Worm (Caenorhabditis elegans): ENCODE data around the gene T07F10.3.

Gene T07F10.3

ce11 chrV:12819792-12820453, 49.9 kb downstream of the T07F10.3 start, which contains the start of the genes ZC443.4 and ugt-18:
ZC443.4 (minus strand) TSS chrV:12819886.
ugt-18 (plus strand) TSS chrV:12820260.
- TF ChIP-seq elt-3 (tag; optimal IDR thresholded peaks at IDR 0.05): no peak
- no peak for TF ChIP-seq nhr-28 (tag; optimal IDR thresholded peaks at IDR 0.05)
- no peak for TF ChIP-seq hmg-11 (tag; optimal IDR thresholded peaks at IDR 0.05)
- TF ChIP-seq nhr-25 (tag; optimal IDR thresholded peaks at IDR 0.05): no peak
- no peak for TF ChIP-seq egl-5 (tag; optimal IDR thresholded peaks at IDR 0.05)
- TF ChIP-seq nhr-12 (tag; optimal IDR thresholded peaks at IDR 0.05): no peak
- no peak for TF ChIP-seq elt-1 (tag; optimal IDR thresholded peaks at IDR 0.05)
- peak; percentile 65 for TF ChIP-seq jun-1 (tag; optimal IDR thresholded peaks at IDR 0.05)
- no peak for TF ChIP-seq ceh-9 (tag; optimal IDR thresholded peaks at IDR 0.05)
- TF ChIP-seq tbx-2 (tag; optimal IDR thresholded peaks at IDR 0.05): no peak
- no peak for TF ChIP-seq fos-1 (tag; optimal IDR thresholded peaks at IDR 0.05)
- TF ChIP-seq nhr-11 (tag; optimal IDR thresholded peaks at IDR 0.05): no peak
- TF ChIP-seq elt-2 (tag; optimal IDR thresholded peaks at IDR 0.05): peak; percentile 31
- no peak for TF ChIP-seq nhr-77 (tag; optimal IDR thresholded peaks at IDR 0.05)
- peak; percentile 68 for TF ChIP-seq pqm-1 (tag; optimal IDR thresholded peaks at IDR 0.05)
- TF ChIP-seq unc-62 (GFP tag; optimal IDR thresholded peaks at IDR 0.05): no peak

- TF ChIP-seq fkh-10 (GFP tag; optimal IDR thresholded peaks at IDR 0.05): peak; percentile 25
- TF ChIP-seq sea-2 (GFP tag; optimal IDR thresholded peaks at IDR 0.05): no peak
- peak; percentile 24 for TF ChIP-seq ama-1 (optimal IDR thresholded peaks at IDR 0.05)
- TF ChIP-seq ZK546.5 (tag; optimal IDR thresholded peaks at IDR 0.05): no peak
- no peak for TF ChIP-seq mml-1 (tag; optimal IDR thresholded peaks at IDR 0.05)
- TF ChIP-seq nfya-1 (tag; optimal IDR thresholded peaks at IDR 0.05; ENCODE audit: insufficient read depth): peak; percentile 73
- no peak for TF ChIP-seq elt-1 (tag; optimal IDR thresholded peaks at IDR 0.05)
- no peak for TF ChIP-seq ceh-16 (tag; optimal IDR thresholded peaks at IDR 0.05)
- TF ChIP-seq daf-12 (tag; optimal IDR thresholded peaks at IDR 0.05): no peak
- TF ChIP-seq lin-39 (tag; optimal IDR thresholded peaks at IDR 0.05): peak; percentile 84
- TF ChIP-seq ztf-4 (tag; optimal IDR thresholded peaks at IDR 0.05): no peak
- no peak for TF ChIP-seq tbx-2 (tag; optimal IDR thresholded peaks at IDR 0.05)
- TF ChIP-seq mdl-1 (tag; optimal IDR thresholded peaks at IDR 0.05): peak; percentile 36
- peak; percentile 21 for TF ChIP-seq lin-15B (tag; optimal IDR thresholded peaks at IDR 0.05)
- TF ChIP-seq snpc-4 (tag; optimal IDR thresholded peaks at IDR 0.05): no peak
- no peak for TF ChIP-seq fos-1 (tag; optimal IDR thresholded peaks at IDR 0.05)
- TF ChIP-seq egl-27 (tag; optimal IDR thresholded peaks at IDR 0.05): no peak
- TF ChIP-seq fkh-2 (tag; optimal IDR thresholded peaks at IDR 0.05): no peak
These were observed 50.7 kb downstream of the T07F10.3 start for ce11 chrV:12819155-12819554.

- TF ChIP-seq unc-39 (tag; optimal IDR thresholded peaks at IDR 0.05) (no peak), tbx-2 (tag; optimal IDR thresholded peaks at IDR 0.05) (no peak), nhr-23 (tag; optimal IDR thresholded peaks at IDR 0.05) (no peak), R02D3.7 (tag; optimal IDR thresholded peaks at IDR 0.05) (no peak), jun-1 (tag; optimal IDR thresholded peaks at IDR 0.05) (no peak), nhr-76 (tag; optimal IDR thresholded peaks at IDR 0.05) (no peak), pha-4 (tag; optimal IDR thresholded peaks at IDR 0.05) (no peak), lin-39 (tag; optimal IDR thresholded peaks at IDR 0.05) (no peak), pqm-1 (tag; optimal IDR thresholded peaks at IDR 0.05) (no peak)
These were observed 51.4 kb downstream of the T07F10.3 start for ce11 chrV:12818486-12818885.

Measured in whole organism, L3 larva.